Fruit fly (Drosophila melanogaster): ENCODE measurements around the gene E23.

dm6 chr2L:3387643-3388042, 33.0 kb upstream of the E23 start, which contains the start of gene Sfp23F:
- TF ChIP-seq pan (optimal IDR thresholded peaks at IDR 0.05) (no peak), dl (GFP tag; optimal IDR thresholded peaks at IDR 0.05; ENCODE audit: insufficient read depth in 1 of 2, partially characterized antibody in 2 of 2) (no peak), Hnf4 (GFP tag; optimal IDR thresholded peaks at IDR 0.05) (no peak), CG32264 (GFP tag; optimal IDR thresholded peaks at IDR 0.05) (no peak), Rel (GFP tag; optimal IDR thresholded peaks at IDR 0.05) (no peak), Rel (tag; optimal IDR thresholded peaks at IDR 0.05) (no peak), OdsH (GFP tag; optimal IDR thresholded peaks at IDR 0.05) (no peak), sv (GFP tag; optimal IDR thresholded peaks at IDR 0.05) (no peak), br (GFP tag; optimal IDR thresholded peaks at IDR 0.05) (no peak), Hr78 (GFP tag; optimal IDR thresholded peaks at IDR 0.05) (no peak)
